Worm (Caenorhabditis elegans) whole organism, L4 larva: ENCODE data around the gene F19G12.8.
A peak's percentile ranks its signal among the peaks of the same experiment; 100 is the strongest.

Experiments used
- ZK337.2 ChIP-seq: fragments of 200-800 bp; sonication (Bioruptor generic); IDR thresholded peaks from 2 replicates; pipeline ENCODE4 v1.3.6; 2022; ENCODE audit warnings: missing genetic modification reagents, missing genetic modification characterization, missing compliant biosample characterization
- ama-1 ChIP-seq: fragments of 150-350 bp; optimal IDR thresholded peaks from 2 replicates; lab custom pipeline; 2014; ENCODE audit warnings: inconsistent platforms, mixed read lengths
- ceh-82 ChIP-seq: sonication (generic microtip); optimal IDR thresholded peaks from 2 replicates; lab custom pipeline; 2017; ENCODE audit warnings: missing biosample characterization, missing genetic modification characterization
- fkh-10 ChIP-seq: fragments of 150-350 bp; optimal IDR thresholded peaks from 2 replicates; lab custom pipeline; 2014; ENCODE audit warnings: missing biosample characterization, missing genetic modification reagents, missing genetic modification characterization
- gei-8 ChIP-seq: fragments of 200-800 bp; sonication (Bioruptor generic); optimal IDR thresholded peaks from 2 replicates; lab custom pipeline; 2018; ENCODE audit warnings: mild to moderate bottlenecking, missing genetic modification characterization, missing compliant biosample characterization
- hlh-30 ChIP-seq: sonication (generic microtip); optimal IDR thresholded peaks from 2 replicates; lab custom pipeline; 2017; ENCODE audit warnings: antibody characterized with exemption, mild to moderate bottlenecking, missing genetic modification characterization, missing compliant biosample characterization; ENCODE audit not compliant: insufficient read depth
- mxl-2 ChIP-seq: fragments of 200-800 bp; sonication (Bioruptor generic); conservative IDR thresholded peaks from 2 replicates; pipeline ENCODE4 v1.3.6; 2022; ENCODE audit warnings: missing genetic modification reagents, missing genetic modification characterization, missing compliant biosample characterization
- nhr-76 ChIP-seq: fragments of 150-350 bp; optimal IDR thresholded peaks from 2 replicates; lab custom pipeline; 2014; ENCODE audit warnings: missing biosample characterization, missing genetic modification characterization
- skn-1 ChIP-seq: fragments of 150-350 bp; optimal IDR thresholded peaks from 2 replicates; lab custom pipeline; 2014; ENCODE audit warnings: missing biosample characterization, missing genetic modification characterization
- unc-130 ChIP-seq: sonication (generic microtip); optimal IDR thresholded peaks from 2 replicates; lab custom pipeline; 2016; ENCODE audit warnings: missing genetic modification reagents, missing genetic modification characterization, missing compliant biosample characterization
- unc-62 ChIP-seq, 3 experiments: fragments of 150-350 bp in 1 of 3; sonication (generic microtip); optimal IDR thresholded peaks in 2 of 3; peaks in 1 of 3; 1 replicate in 1 of 3; 2 replicates in 2 of 3; lab custom pipeline; 2014 to 2017; ENCODE audit warnings: missing biosample characterization in 3 of 3, missing genetic modification characterization in 3 of 3, missing genetic modification reagents in 3 of 3, missing genotype in 1 of 3

DNA sequence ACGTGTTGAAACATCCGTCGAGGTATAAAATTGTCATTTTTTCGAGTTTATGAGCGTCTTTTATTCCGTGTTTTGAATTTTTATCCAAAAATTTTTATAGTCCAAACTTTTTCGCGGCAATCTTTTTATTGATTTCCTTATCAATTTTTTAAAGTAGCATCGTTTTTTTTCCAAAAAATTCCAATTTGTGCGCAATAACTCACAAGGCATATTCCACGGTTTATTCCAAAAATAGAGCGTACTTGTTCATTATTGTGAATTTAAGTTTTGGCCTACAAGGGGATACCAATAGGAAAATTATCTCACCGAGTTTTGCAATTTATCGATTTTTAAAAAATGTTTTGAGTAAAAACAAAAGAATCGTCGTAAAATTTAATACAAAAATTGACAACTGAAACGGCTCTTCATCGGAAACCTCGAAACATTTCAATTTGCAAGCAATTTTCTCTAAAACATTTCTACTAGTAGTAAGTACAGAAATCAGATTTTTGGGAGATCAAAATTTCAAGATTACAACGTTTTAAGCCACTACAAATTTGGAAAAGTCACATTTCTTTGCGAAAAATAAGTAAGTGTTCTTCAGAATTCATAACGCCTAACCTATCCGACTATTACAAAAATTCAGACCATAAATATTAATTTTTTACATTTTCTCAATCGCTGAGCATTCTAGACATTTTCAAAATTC, 26.6 kb downstream of the F19G12.8 start:
- TF ChIP-seq nhr-76 (no peak), unc-130 (GFP tag; lab: Kevin White, UChicago) (no peak), hlh-30 (tag; lab: Kevin White, UChicago) (no peak), ceh-82 (tag; lab: Kevin White, UChicago) (no peak), ama-1 (no peak), skn-1 (no peak), ZK337.2 (no peak), unc-62 (GFP tag; optimal IDR thresholded peaks at IDR 0.05 in 1 of 2; lab: Kevin White, UChicago) (peak in 1 of 2 experiments; percentile 89), unc-62 (tag; optimal IDR thresholded peaks at IDR 0.05; lab: Kevin White, UChicago) (no peak), mxl-2 (GFP tag; lab: Robert Waterston, UW) (no peak), gei-8 (GFP tag; lab: Kevin White, UChicago) (no peak), fkh-10 (GFP tag; lab: Kevin White, UChicago) (no peak)
